Fruit fly (Drosophila melanogaster) whole organism, embryonic: ENCODE data around the gene PIG-Q.
A peak's percentile ranks its signal among the peaks of the same experiment; 100 is the strongest.

Source experiments
- Bteb2 ChIP-seq: fragments of 200-800 bp; sonication (Bioruptor generic); optimal IDR thresholded peaks from 2 replicates; lab custom pipeline; 2016; ENCODE audit warnings: missing biosample characterization, missing genetic modification characterization
- CG1024 ChIP-seq: fragments of 200-800 bp; sonication (Bioruptor generic); IDR thresholded peaks from 2 replicates; pipeline ENCODE4 v1.3.6; 2022; ENCODE audit warnings: missing biosample characterization, missing genetic modification characterization
- CG10462 ChIP-seq: fragments of 200-800 bp; sonication (Bioruptor generic); optimal IDR thresholded peaks from 2 replicates; lab custom pipeline; 2016; ENCODE audit warnings: missing biosample characterization, missing genetic modification characterization
- CG10565 ChIP-seq: fragments of 200-800 bp; sonication (Bioruptor generic); optimal IDR thresholded peaks from 3 replicates; lab custom pipeline; 2016; ENCODE audit warnings: missing biosample characterization, mild to moderate bottlenecking, missing genetic modification characterization
- CG11093 ChIP-seq: fragments of 200-800 bp; sonication (Bioruptor generic); IDR thresholded peaks from 3 replicates; pipeline ENCODE4 v1.3.6; 2022; ENCODE audit warnings: missing biosample characterization, missing genetic modification characterization
- CG12104 ChIP-seq: fragments of 200-800 bp; sonication (Bioruptor generic); optimal IDR thresholded peaks from 3 replicates; lab custom pipeline; 2016; ENCODE audit warnings: missing biosample characterization, missing genetic modification characterization
- CG13296 ChIP-seq: fragments of 200-800 bp; sonication (Bioruptor generic); optimal IDR thresholded peaks from 3 replicates; lab custom pipeline; 2018; ENCODE audit warnings: missing biosample characterization, mild to moderate bottlenecking, missing genetic modification characterization
- CG15479 ChIP-seq: fragments of 200-800 bp; sonication (Bioruptor generic); optimal IDR thresholded peaks from 3 replicates; lab custom pipeline; 2019; ENCODE audit warnings: missing biosample characterization, mild to moderate bottlenecking, missing genetic modification characterization, moderate library complexity
- CG17359 ChIP-seq: fragments of 200-800 bp; sonication (Bioruptor generic); optimal IDR thresholded peaks from 3 replicates; lab custom pipeline; 2018; ENCODE audit warnings: missing biosample characterization, mild to moderate bottlenecking, missing genetic modification characterization, moderate library complexity
- CG18476 ChIP-seq: fragments of 200-800 bp; sonication (Bioruptor generic); optimal IDR thresholded peaks from 2 replicates; lab custom pipeline; 2016; ENCODE audit warnings: missing biosample characterization, mild to moderate bottlenecking, missing genetic modification characterization
- CG2202 ChIP-seq: fragments of 200-800 bp; sonication (Bioruptor generic); optimal IDR thresholded peaks from 2 replicates; lab custom pipeline; 2018; ENCODE audit warnings: missing biosample characterization, mild to moderate bottlenecking, missing genetic modification characterization
- CG2875 ChIP-seq: fragments of 200-800 bp; sonication (Bioruptor generic); optimal IDR thresholded peaks from 2 replicates; lab custom pipeline; 2017; ENCODE audit warnings: missing biosample characterization, mild to moderate bottlenecking, missing genetic modification characterization, missing genetic modification reagents
- CG3407 ChIP-seq: fragments of 200-800 bp; sonication (Bioruptor generic); optimal IDR thresholded peaks from 2 replicates; lab custom pipeline; 2018; ENCODE audit warnings: missing biosample characterization, mild to moderate bottlenecking, missing genetic modification characterization
- CG34224 ChIP-seq: fragments of 200-800 bp; sonication (Bioruptor generic); IDR thresholded peaks from 3 replicates; pipeline ENCODE4 v1.3.6; 2022; ENCODE audit warnings: missing biosample characterization, missing genetic modification characterization; ENCODE audit not compliant: partially characterized antibody
- CG4424 ChIP-seq: fragments of 200-800 bp; sonication (Bioruptor generic); optimal IDR thresholded peaks from 3 replicates; lab custom pipeline; 2016; ENCODE audit warnings: missing biosample characterization, missing genetic modification characterization
- CG7928 ChIP-seq: fragments of 200-800 bp; sonication (Bioruptor generic); optimal IDR thresholded peaks from 2 replicates; lab custom pipeline; 2017; ENCODE audit warnings: missing biosample characterization, mild to moderate bottlenecking, missing genetic modification characterization
- CG7963 ChIP-seq: fragments of 200-800 bp; sonication (Bioruptor generic); IDR thresholded peaks from 3 replicates; pipeline ENCODE4 v1.3.6; 2022; ENCODE audit warnings: missing biosample characterization, missing genetic modification characterization; ENCODE audit not compliant: partially characterized antibody
- CG8359 ChIP-seq: fragments of 200-800 bp; sonication (Bioruptor generic); optimal IDR thresholded peaks from 2 replicates; lab custom pipeline; 2017; ENCODE audit warnings: missing biosample characterization, mild to moderate bottlenecking, missing genetic modification characterization, borderline replicate concordance
- CG9437 ChIP-seq: fragments of 200-800 bp; sonication (Bioruptor generic); optimal IDR thresholded peaks from 2 replicates; lab custom pipeline; 2018; ENCODE audit warnings: missing biosample characterization, mild to moderate bottlenecking, missing genetic modification characterization
- CG9876 ChIP-seq: fragments of 200-800 bp; sonication (Bioruptor generic); optimal IDR thresholded peaks from 2 replicates; lab custom pipeline; 2016; ENCODE audit warnings: missing biosample characterization, missing genetic modification characterization
- Dad ChIP-seq: fragments of 200-800 bp; sonication (Bioruptor generic); optimal IDR thresholded peaks from 3 replicates; lab custom pipeline; 2016; ENCODE audit warnings: missing biosample characterization, missing genetic modification characterization
- Dek ChIP-seq: fragments of 200-800 bp; sonication (Bioruptor generic); optimal IDR thresholded peaks from 3 replicates; lab custom pipeline; 2019; ENCODE audit warnings: missing biosample characterization, mild to moderate bottlenecking, missing genetic modification characterization, moderate library complexity
- E2f2 ChIP-seq: fragments of 200-800 bp; sonication (Bioruptor generic); IDR thresholded peaks from 2 replicates; pipeline ENCODE4 v1.3.6; 2022; ENCODE audit warnings: missing biosample characterization, missing genetic modification characterization
- Fer3 ChIP-seq: fragments of 200-800 bp; sonication (Bioruptor generic); optimal IDR thresholded peaks from 2 replicates; lab custom pipeline; 2018; ENCODE audit warnings: missing biosample characterization, mild to moderate bottlenecking, missing genetic modification characterization, moderate library complexity
- Hand ChIP-seq: fragments of 200-800 bp; sonication (Bioruptor generic); optimal IDR thresholded peaks from 2 replicates; lab custom pipeline; 2017; ENCODE audit warnings: mild to moderate bottlenecking, missing biosample characterization, missing genetic modification reagents, missing genetic modification characterization
- Hr78 ChIP-seq, 2 experiments: fragments of 200-800 bp in 1 of 2; fragments of >200 bp in 1 of 2; sonication (Bioruptor generic) in 1 of 2; optimal IDR thresholded peaks; 2 replicates each; lab custom pipeline; 2017 to 2019; ENCODE audit warnings: missing biosample characterization in 2 of 2, missing genetic modification characterization in 2 of 2, mild to moderate bottlenecking in 1 of 2, moderate library complexity in 1 of 2
- Kr ChIP-seq: fragments of 200-800 bp; sonication (Bioruptor generic); optimal IDR thresholded peaks from 2 replicates; lab custom pipeline; 2017; ENCODE audit warnings: missing biosample characterization, mild to moderate bottlenecking, missing genetic modification characterization
- NfI ChIP-seq: fragments of 200-800 bp; sonication (Bioruptor generic); optimal IDR thresholded peaks from 3 replicates; lab custom pipeline; 2018; ENCODE audit warnings: missing biosample characterization, mild to moderate bottlenecking, missing genetic modification characterization, moderate library complexity
- Optix ChIP-seq: fragments of 200-800 bp; sonication (Bioruptor generic); IDR thresholded peaks from 3 replicates; pipeline ENCODE4 v1.3.6; 2022; ENCODE audit warnings: missing biosample characterization, missing genetic modification characterization
- Ravus ChIP-seq: fragments of 200-800 bp; sonication (Bioruptor generic); IDR thresholded peaks from 2 replicates; pipeline ENCODE4 v1.3.6; 2022; ENCODE audit warnings: missing biosample characterization, missing genetic modification characterization
- Sry-δ ChIP-seq: fragments of 200-800 bp; sonication (Bioruptor generic); optimal IDR thresholded peaks from 2 replicates; lab custom pipeline; 2016; ENCODE audit warnings: missing biosample characterization, missing genetic modification characterization
- bsh ChIP-seq, 2 experiments: fragments of 200-800 bp; sonication (Bioruptor generic); optimal IDR thresholded peaks; 2 replicates each; lab custom pipeline; 2017 to 2018; ENCODE audit warnings: mild to moderate bottlenecking in 2 of 2, missing biosample characterization in 2 of 2, missing genetic modification characterization in 2 of 2, moderate library complexity in 1 of 2
- ems ChIP-seq: fragments of 200-800 bp; sonication (Bioruptor generic); optimal IDR thresholded peaks from 3 replicates; lab custom pipeline; 2016; ENCODE audit warnings: missing biosample characterization, missing genetic modification characterization
- gro ChIP-seq: fragments of 200-800 bp; sonication (Bioruptor generic); optimal IDR thresholded peaks from 2 replicates; lab custom pipeline; 2016; ENCODE audit warnings: missing biosample characterization, missing genetic modification characterization
- hth ChIP-seq: fragments of >200 bp; optimal IDR thresholded peaks from 2 replicates; lab custom pipeline; 2017; ENCODE audit warnings: inconsistent platforms
- lov ChIP-seq, 2 experiments: fragments of 200-800 bp in 1 of 2; fragments of >200 bp in 1 of 2; sonication (Bioruptor generic) in 1 of 2; IDR thresholded peaks in 1 of 2; optimal IDR thresholded peaks in 1 of 2; 2 replicates in 1 of 2; 3 replicates in 1 of 2; pipeline versions ENCODE4 v1.3.6 to Lab custom; 2017 to 2022; ENCODE audit warnings: missing biosample characterization in 1 of 2, missing genetic modification characterization in 1 of 2
- maf-S ChIP-seq: fragments of 200-800 bp; sonication (Bioruptor generic); optimal IDR thresholded peaks from 2 replicates; lab custom pipeline; 2016; ENCODE audit warnings: missing biosample characterization, missing genetic modification characterization
- pros ChIP-seq: fragments of 200-800 bp; sonication (Bioruptor generic); optimal IDR thresholded peaks from 3 replicates; lab custom pipeline; 2019; ENCODE audit warnings: missing biosample characterization, mild to moderate bottlenecking, missing genetic modification characterization, moderate library complexity
- ranshi ChIP-seq: fragments of 200-800 bp; sonication (Bioruptor generic); IDR thresholded peaks from 2 replicates; pipeline ENCODE4 v1.3.6; 2022; ENCODE audit warnings: missing biosample characterization, missing genetic modification characterization
- repo ChIP-seq: fragments of 200-800 bp; sonication (Bioruptor generic); optimal IDR thresholded peaks from 2 replicates; lab custom pipeline; 2016; ENCODE audit warnings: missing biosample characterization, missing genetic modification characterization
- salm ChIP-seq: fragments of 200-800 bp; sonication (Bioruptor generic); optimal IDR thresholded peaks from 2 replicates; lab custom pipeline; 2018; ENCODE audit warnings: missing biosample characterization, mild to moderate bottlenecking, missing genetic modification characterization
- sc ChIP-seq, 3 experiments: fragments of >200 bp in 2 of 3; fragments of 200-800 bp in 1 of 3; sonication (Bioruptor generic) in 1 of 3; optimal IDR thresholded peaks; 2 replicates in 2 of 3; 3 replicates in 1 of 3; lab custom pipeline; 2017; ENCODE audit warnings: mild to moderate bottlenecking in 1 of 3, missing biosample characterization in 1 of 3, missing genetic modification characterization in 1 of 3, missing genetic modification reagents in 1 of 3
- shn ChIP-seq: fragments of 200-800 bp; sonication (Bioruptor generic); optimal IDR thresholded peaks from 3 replicates; lab custom pipeline; 2016; ENCODE audit warnings: missing biosample characterization, missing genetic modification characterization
- so ChIP-seq: fragments of 200-800 bp; sonication (Bioruptor generic); IDR thresholded peaks from 3 replicates; pipeline ENCODE4 v1.3.6; 2022; ENCODE audit warnings: missing biosample characterization, missing genetic modification characterization
- stwl ChIP-seq: fragments of 200-800 bp; sonication (Bioruptor generic); optimal IDR thresholded peaks from 3 replicates; lab custom pipeline; 2018; ENCODE audit warnings: missing biosample characterization, mild to moderate bottlenecking, missing genetic modification characterization, moderate library complexity
- tgo ChIP-seq: fragments of 200-800 bp; sonication (Bioruptor generic); IDR thresholded peaks from 3 replicates; pipeline ENCODE4 v1.3.6; 2022; ENCODE audit warnings: missing biosample characterization, missing genetic modification characterization
- trh ChIP-seq: fragments of 200-800 bp; sonication (Bioruptor generic); optimal IDR thresholded peaks from 2 replicates; lab custom pipeline; 2016; ENCODE audit warnings: missing biosample characterization, missing genetic modification characterization
- zen ChIP-seq: fragments of 200-800 bp; sonication (Bioruptor generic); optimal IDR thresholded peaks from 3 replicates; lab custom pipeline; 2018; ENCODE audit warnings: missing biosample characterization, mild to moderate bottlenecking, missing genetic modification characterization, moderate library complexity

PIG-Q gene

dm6 chrX:16335107-16335642 is 23.8 kb upstream of the PIG-Q start (continued):
- TF ChIP-seq Fer3 (tag; lab: Kevin White, UChicago) (peak; percentile 64), gro (GFP tag; lab: Kevin White, UChicago) (peak; percentile 77), maf-S (GFP tag; lab: Kevin White, UChicago) (peak; percentile 64), shn (GFP tag; lab: Kevin White, UChicago) (peak; percentile 63), Ravus (peak; percentile 49; the same call in 1 of the 2 replicates), Bteb2 (GFP tag; lab: Kevin White, UChicago) (peak; percentile 64), CG17359 (peak; percentile 77), CG11093 (GFP tag; lab: Robert Waterston, UW) (peak; percentile 24; the same call in 1 of the 3 replicates), CG4424 (peak; percentile 65), salm (tag; lab: Kevin White, UChicago) (no peak), repo (GFP tag; lab: Kevin White, UChicago) (peak; percentile 44), CG10565 (GFP tag; lab: Kevin White, UChicago) (no peak), CG34224 (no peak), Hr78 (GFP tag; optimal IDR thresholded peaks at IDR 0.05; lab: Kevin White, UChicago) (no peak), CG18476 (GFP tag; lab: Kevin White, UChicago) (peak; percentile 52), CG8359 (GFP tag; lab: Kevin White, UChicago) (no peak), CG9437 (GFP tag; lab: Kevin White, UChicago) (peak; percentile 63), CG7928 (GFP tag; lab: Kevin White, UChicago) (peak; percentile 90), so (peak; percentile 86), ranshi (peak; percentile 62; the same call in 1 of the 2 replicates), Dad (GFP tag; lab: Kevin White, UChicago) (peak; percentile 75), Hand (GFP tag; lab: Kevin White, UChicago) (peak; percentile 57), Kr (no peak), CG12104 (GFP tag; lab: Kevin White, UChicago) (peak; percentile 73), CG15479 (no peak), E2f2 (GFP tag; lab: Robert Waterston, UW) (peak; percentile 58), ems (peak; percentile 71), tgo (peak; percentile 73), Dek (tag; lab: Kevin White, UChicago) (peak; percentile 72), trh (peak; percentile 52), stwl (tag; lab: Kevin White, UChicago) (no peak), sc (optimal IDR thresholded peaks at IDR 0.05; lab: Kevin White, UChicago) (no peak), sc (GFP tag; optimal IDR thresholded peaks at IDR 0.05; lab: Kevin White, UChicago) (no peak), pros (peak; percentile 86), CG3407 (GFP tag; lab: Kevin White, UChicago) (peak; percentile 30), Optix (GFP tag; lab: Robert Waterston, UW) (peak; percentile 62; the same call in 1 of the 3 replicates), CG2202 (peak; percentile 17), lov (optimal IDR thresholded peaks at IDR 0.05; lab: Kevin White, UChicago) (no peak), lov (GFP tag; IDR thresholded peaks at IDR 0.05; lab: Robert Waterston, UW) (peak; percentile 81; the same call in 2 of the 3 replicates), CG1024 (GFP tag; lab: Robert Waterston, UW) (peak; percentile 51; the same call in 1 of the 2 replicates), CG10462 (GFP tag; lab: Kevin White, UChicago) (peak; percentile 21), NfI (GFP tag; lab: Kevin White, UChicago) (peak; percentile 78), CG9876 (peak; percentile 23), hth (no peak), CG13296 (peak; percentile 65), CG7963 (GFP tag; lab: Robert Waterston, UW) (no peak), Sry-δ (GFP tag; lab: Kevin White, UChicago) (peak; percentile 44), bsh (GFP tag; optimal IDR thresholded peaks at IDR 0.05; lab: Kevin White, UChicago) (peak; percentile 37 to 62), zen (tag; lab: Kevin White, UChicago) (no peak), CG2875 (peak; percentile 59)
